Worm (Caenorhabditis elegans) whole organism, dauer: ENCODE results near the gene irg-5.

Source experiments
- unc-62 ChIP-seq: sonication (generic microtip); optimal IDR thresholded peaks from 2 replicates; lab custom pipeline; 2017; ENCODE audit warnings: missing biosample characterization, missing genetic modification reagents, missing genetic modification characterization

Gene irg-5

DNA sequence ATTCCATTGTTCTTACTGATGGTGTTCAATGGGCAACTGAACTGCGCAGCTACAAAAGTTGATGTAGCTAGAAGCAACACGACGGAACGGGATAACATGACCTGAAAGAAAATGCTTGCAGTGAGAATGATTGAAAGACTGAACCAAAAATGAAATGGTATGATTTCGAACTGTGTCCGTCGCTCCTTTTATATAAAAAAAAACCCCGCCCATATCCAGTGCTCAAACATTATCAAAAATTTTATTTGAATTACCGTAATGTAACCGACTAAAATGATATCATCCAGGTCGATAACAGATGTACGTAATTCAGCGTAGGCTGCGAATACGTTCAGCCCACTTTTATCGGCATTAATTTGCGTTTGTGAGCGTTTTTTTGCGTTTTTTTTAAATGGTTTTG is at the start of gene irg-5:
irg-5 (minus strand) TSS at position 101 of the 400 bp plus-strand sequence.
- TF ChIP-seq unc-62 (GFP tag; lab: Kevin White, UChicago) = no peak

DNA sequence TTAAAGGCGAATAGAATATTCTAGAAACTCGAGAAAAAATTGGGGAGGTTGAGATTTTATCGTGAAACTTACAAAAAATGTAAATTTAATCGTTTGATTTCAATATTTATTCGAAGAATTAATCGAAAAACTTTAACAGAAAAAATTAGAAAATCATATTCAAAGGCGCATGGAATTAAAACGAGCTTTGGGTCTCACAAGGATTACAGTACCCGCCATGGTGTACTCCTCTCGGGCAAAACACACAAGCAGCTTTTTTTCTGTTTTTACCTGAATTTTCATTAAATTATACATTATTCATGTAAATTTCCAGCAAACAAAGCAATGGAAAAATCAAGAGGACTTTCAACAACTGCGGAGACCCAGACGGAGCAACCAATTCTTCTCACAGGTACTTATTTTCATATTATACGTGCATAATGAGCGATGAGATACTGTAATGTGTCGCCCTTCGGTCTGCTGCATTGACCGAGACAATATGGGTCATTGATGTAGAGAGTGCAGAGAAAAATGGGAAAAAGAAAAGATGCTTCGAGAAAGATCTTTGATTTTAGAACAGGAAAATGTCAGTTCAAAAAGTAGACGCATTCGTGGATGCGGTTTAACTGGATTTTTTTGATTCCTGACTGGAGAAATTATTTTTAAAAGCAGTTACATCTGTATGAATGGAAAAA is 49.1 kb upstream of the irg-5 start, which contains the start of the genes F53C11.4 and F53C11.5:
F53C11.4 (minus strand) TSS at position 128 of the 674 bp plus-strand sequence.
F53C11.5 (plus strand) TSS at position 325 of the 674 bp plus-strand sequence.
- TF ChIP-seq unc-62 (GFP tag; lab: Kevin White, UChicago) = no peak

DNA sequence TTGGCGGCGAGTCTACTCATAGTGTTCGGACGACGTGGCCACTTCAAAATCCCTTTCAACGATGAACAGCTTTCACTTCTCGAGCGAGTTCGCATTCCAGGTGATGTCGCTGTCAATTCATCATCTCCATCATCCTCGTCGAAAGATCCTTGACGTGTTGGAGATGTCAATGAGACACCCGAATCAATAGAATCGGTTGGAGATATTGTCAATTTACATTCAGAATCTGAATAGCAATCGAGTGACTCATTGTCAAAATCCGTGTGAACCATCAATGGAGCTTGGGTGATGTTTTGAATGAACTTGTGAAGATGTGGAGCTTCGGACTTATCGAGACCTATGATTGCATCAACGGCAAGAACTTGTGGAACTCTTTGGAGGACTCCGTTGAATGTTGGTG is 47.5 kb upstream of the irg-5 start:
- no peak for TF ChIP-seq unc-62 (GFP tag; lab: Kevin White, UChicago)

DNA sequence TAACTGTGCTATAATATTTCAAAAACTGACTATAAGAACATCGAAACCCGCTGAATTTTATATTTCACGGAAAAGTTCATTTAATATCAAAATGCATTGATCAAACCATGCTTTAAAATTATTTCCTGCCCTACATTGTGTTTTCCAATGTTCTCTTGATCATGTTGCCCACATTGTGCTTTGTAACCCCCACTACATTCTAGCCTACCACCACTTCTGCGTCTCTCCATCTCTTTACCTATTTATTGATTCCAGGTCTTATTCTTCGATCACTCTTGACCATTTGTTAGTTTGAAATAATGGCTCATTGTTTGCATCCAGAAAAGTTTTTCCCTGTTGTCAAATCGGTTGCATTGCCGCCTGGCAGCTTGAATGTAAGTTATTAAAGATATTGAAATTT is 43.9 kb upstream of the irg-5 start, which contains the start of gene decr-1.1:
decr-1.1 (plus strand) TSS at position 210 of the 400 bp plus-strand sequence.
- no peak for TF ChIP-seq unc-62 (GFP tag; lab: Kevin White, UChicago)

DNA sequence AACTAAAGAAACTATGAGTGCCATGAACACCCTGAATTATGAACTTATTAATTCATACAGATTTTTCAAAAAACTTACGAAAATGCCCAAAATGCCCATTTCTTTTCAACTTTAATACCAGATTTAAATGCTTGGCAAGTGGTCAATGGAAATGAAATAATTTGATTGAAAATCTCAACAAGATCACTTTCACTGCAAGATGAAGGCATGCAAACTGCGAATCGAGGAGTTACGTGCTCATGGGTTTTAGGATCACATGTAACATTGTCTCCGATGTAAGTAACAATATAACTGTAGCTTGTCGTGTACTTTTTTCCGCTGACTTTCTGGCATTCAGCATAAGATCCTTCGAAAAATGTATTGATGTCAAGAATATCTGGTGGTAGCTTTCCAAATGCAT is 42.6 kb upstream of the irg-5 start:
- TF ChIP-seq unc-62 (GFP tag; lab: Kevin White, UChicago) = no peak

DNA sequence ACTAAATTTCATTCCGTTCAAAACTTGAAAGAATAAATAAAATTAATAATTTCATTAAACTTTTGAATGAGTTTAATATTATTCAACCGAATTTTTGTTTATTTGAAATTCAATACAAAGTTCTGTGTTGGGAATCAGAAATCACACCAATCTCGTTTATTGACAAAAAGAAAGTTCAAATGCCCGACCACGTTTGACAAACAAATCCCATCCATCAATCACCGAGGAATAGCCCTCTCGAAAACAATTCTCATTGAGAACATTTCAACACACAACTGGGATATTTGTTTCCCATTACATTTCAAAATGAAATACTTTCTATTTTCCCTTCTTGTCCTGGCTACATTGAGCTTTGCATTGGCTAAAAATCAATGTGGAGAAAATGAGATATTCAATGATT is 39.6 kb upstream of the irg-5 start, which contains the start of gene F53C11.9:
F53C11.9 (plus strand) TSS at position 159 of the 400 bp plus-strand sequence.
- no peak for TF ChIP-seq unc-62 (GFP tag; lab: Kevin White, UChicago)

DNA sequence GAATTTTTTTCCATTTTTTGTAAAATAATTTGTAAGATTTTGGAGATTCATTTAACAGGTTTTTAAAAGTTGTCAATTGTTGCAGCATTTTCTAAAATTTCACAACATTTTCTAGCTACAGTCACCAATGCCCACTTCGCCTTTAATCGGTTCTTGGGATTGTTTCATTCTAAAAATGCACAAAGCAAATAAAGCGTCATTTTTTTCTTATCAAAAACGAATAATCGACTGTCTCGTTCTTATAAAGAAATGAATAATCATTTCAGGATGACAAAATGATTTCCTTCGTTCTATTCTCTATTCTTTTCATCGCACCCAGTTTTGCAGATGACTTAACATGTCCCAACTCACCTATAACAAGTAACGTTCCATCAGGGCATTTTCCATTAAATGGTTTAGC is 37.3 kb upstream of the irg-5 start, which contains the start of gene F53C11.1:
F53C11.1 (plus strand) TSS at position 268 of the 400 bp plus-strand sequence.
- no peak for TF ChIP-seq unc-62 (GFP tag; lab: Kevin White, UChicago)

DNA sequence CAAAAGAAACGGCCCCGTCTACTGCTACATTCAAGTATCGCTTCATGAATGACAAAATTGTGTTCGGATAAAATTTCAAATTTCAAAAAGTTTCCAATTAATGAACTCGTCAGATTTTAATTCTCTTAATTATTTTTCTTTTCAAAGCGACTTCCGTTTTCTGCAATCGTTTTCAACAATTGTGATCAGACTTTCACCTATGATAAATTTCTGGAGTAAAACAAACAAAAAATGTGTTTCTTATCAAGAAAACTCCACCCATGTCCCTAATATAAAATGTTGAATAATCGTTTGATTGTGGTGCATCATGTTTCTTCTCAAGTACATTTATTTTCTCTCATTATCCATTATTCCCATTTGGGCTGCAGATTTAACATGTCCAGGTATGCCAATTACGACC is 32.9 kb upstream of the irg-5 start, which contains the start of gene F20G2.5:
F20G2.5 (plus strand) TSS at position 301 of the 400 bp plus-strand sequence.
- no peak for TF ChIP-seq unc-62 (GFP tag; lab: Kevin White, UChicago)

DNA sequence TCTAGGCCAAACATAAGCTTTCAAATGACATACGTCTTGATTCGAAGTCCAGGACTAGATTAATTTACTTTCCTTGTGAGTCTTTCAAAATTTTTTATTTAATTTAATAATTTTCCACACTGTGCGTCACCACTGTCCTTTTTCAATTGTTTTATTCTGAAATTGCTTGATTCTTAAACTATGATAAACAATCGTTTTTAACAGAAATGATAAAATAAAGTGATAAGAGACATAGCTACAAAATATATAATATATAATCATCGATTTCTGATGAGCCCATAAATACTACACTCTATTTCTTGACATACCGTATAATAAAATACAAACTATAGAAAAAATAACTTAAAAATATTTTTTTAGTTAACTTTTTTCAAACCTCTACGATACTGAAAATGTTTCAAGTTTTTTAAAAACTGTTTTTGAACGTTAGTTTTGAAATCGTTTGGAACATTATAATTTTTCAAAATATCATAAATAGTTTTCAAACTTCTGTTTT is 30.7 kb upstream of the irg-5 start, which contains the start of gene nas-24:
nas-24 (plus strand) TSS at position 446 of the 496 bp plus-strand sequence.
- TF ChIP-seq unc-62 (GFP tag; lab: Kevin White, UChicago) = no peak

DNA sequence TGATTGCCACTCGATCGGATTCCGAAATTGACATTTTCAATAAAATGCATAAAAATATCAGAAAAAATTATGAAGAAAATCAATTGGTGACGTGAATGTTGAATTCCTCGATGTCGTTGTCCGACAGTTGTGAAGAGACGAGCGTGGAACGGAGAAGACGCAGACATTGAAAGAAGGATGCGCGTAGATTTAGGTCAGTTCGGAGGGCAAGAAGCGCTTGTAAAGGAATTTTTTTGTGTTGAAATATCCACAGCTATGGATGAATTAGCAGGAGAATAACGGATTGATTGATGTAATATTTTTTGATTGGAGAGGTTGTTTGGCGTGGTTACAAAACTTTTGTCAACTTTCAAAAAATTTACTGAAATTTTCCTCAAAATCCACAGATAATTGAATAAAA is 30.1 kb upstream of the irg-5 start, which contains the start of gene F20G2.3:
F20G2.3 (minus strand) TSS at position 101 of the 400 bp plus-strand sequence.
- no peak for TF ChIP-seq unc-62 (GFP tag; lab: Kevin White, UChicago)

DNA sequence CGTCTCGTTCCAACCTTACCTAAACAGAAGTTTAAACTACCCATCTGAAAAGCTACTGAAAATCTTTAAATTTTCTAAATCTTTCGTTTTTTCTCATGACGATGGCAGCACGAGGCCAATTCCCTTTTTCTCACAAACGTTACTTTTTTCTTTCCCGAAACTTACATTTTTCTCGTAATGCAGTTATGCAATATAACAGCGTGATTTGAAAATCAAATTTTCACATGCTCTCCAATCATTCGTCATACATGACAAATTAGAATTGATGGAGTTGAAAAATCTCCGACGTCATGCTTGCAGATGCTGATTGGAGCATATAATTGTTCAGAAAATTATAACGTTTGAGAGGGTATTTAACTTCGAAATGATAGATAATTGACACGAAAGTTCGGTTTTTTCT is 25.4 kb upstream of the irg-5 start:
- TF ChIP-seq unc-62 (GFP tag; lab: Kevin White, UChicago) = no peak

DNA sequence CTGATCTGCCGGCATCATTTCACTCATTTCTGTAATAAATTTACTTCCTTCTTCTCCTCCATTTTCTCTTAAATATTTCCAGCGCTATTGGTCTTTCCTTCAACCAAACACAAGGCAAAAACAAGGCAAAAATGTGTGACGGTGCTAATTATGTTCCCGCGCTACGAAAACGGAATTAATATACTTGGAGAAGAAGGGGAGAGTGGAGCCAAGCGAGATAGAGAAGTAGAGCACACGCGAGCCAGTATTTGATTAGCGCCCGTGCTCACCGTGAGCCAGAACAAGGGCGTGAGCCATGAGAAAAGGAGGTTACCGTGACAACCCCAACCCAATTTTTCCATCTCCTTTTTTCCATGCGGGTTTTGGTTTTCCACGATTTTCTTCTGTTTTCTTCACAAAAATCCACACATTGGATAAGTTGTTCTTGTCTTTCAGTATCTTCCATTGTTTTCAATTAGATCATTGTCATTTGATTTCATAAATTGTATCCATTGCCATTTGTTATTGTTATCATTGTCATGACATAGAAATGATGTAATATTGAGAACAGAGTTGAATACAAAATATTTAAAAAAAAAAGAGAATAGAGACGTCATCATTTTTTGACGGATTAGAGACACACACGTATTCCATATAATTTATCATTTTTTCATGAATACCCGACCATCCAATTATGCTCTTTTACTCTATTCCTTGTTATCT is 24.3 kb upstream of the irg-5 start, which contains the start of gene F20G2.6:
F20G2.6 (plus strand) TSS at position 652 of the 702 bp plus-strand sequence.
- TF ChIP-seq unc-62 (GFP tag; lab: Kevin White, UChicago) = no peak

DNA sequence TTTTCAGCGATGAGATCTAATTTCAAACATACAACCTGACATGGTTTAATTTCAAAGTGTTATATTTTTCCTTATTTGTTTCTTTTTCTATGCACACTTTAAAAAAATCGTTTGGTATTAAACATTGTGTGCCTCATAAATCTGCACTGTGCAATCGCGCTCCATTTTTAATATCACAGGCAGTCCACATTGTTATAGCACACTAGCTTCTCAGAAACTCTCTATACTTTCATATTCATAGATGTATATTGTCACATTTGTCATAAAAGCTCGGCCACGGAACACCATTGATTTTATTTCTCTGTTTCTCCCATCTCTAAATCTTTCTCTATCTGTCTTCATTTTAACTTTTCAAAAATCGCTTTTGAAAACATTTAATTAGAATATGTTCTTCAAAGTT is 19.1 kb upstream of the irg-5 start:
- TF ChIP-seq unc-62 (GFP tag; lab: Kevin White, UChicago) = no peak

DNA sequence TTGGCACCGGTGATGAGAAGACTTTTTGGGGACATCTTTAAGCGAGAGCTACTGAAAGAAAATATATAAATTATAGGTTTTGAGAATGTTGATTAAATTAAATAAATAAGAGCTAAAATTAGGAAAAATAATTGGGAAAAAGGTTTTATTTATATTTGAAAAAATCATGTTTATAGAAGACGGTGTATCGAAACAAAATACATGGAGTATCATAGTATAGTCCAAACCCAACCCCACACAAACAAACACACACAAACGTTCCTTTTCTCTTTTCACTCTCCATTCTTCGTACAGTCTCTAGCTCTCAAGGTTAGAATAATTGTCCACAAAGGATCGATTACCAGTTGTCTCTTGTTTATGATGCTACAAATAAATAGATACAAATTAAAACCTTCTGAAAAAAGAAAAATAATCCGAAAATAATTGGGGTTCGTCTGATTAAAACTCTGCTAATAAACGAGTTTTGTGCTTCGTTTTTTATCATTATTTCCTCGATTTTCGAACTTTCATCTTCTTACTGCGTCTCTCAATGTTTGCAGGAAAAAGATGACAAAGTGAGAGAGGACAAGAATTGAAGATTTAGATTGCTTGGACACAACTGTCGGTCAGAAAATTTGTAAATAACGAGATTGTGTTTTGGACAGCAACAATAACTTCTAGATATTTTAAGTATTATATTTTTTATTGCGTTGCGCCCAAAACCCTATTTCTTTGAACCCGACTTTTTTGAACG is 18.3 kb upstream of the irg-5 start, which contains the start of gene F20G2.2:
F20G2.2 (minus strand) TSS at position 51 of the 733 bp plus-strand sequence.
- no peak for TF ChIP-seq unc-62 (GFP tag; lab: Kevin White, UChicago)

DNA sequence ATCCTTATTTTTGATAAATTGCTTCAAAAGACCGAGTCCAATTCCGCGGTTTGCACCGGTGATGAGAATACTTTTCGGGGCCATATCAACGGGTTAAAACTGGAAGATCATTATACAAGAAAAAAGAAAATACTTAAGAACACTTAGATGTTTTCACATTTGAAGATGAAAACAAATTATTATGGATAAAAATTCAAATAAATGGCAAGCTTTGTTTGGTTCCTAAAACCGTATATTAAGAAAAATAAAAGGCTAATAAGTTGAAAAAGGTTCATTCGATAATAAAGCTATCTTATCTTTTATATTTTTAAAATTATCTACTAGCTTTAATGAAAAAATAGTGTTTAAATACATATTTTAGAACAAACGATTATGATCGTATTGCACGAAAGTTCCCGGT is 15.2 kb upstream of the irg-5 start, which contains the start of gene F20G2.1:
F20G2.1 (minus strand) TSS at position 101 of the 400 bp plus-strand sequence.
- TF ChIP-seq unc-62 (GFP tag; lab: Kevin White, UChicago) = no peak
